Worm (Caenorhabditis elegans) whole organism, early embryonic: ENCODE data around the gene tra-2.

Experiments
- F13C5.2 ChIP-seq: sonication (generic microtip); optimal IDR thresholded peaks from 2 replicates; lab custom pipeline; 2017; ENCODE audit warnings: mild to moderate bottlenecking, missing genetic modification characterization, inconsistent platforms, missing compliant biosample characterization
- pes-1 ChIP-seq: fragments of 200-800 bp; sonication (Bioruptor generic); IDR thresholded peaks from 2 replicates; pipeline ENCODE4 v1.3.6; 2022; ENCODE audit warnings: missing genetic modification reagents, missing genetic modification characterization, missing compliant biosample characterization
- sea-1 ChIP-seq: fragments of 200-800 bp; sonication (Bioruptor generic); conservative IDR thresholded peaks from 2 replicates; pipeline ENCODE4 v1.3.6; 2022; ENCODE audit warnings: missing genetic modification characterization, missing compliant biosample characterization
- tbx-37 ChIP-seq: fragments of 200-800 bp; sonication (Bioruptor generic); conservative IDR thresholded peaks from 2 replicates; pipeline ENCODE4 v1.3.6; 2022; ENCODE audit warnings: missing genetic modification reagents, missing genetic modification characterization, missing compliant biosample characterization

ce11 chrII:6951250-6951806 lies 14.1 kb downstream of the tra-2 start, which contains the start of the genes malt-1 and ceh-38:
- no peak for TF ChIP-seq pes-1
- no peak for TF ChIP-seq tbx-37 (GFP tag; lab: Robert Waterston, UW)
- no peak for TF ChIP-seq sea-1
- peak; percentile 67 for TF ChIP-seq F13C5.2 (tag; lab: Kevin White, UChicago)
